Worm (Caenorhabditis elegans): Measurements from ENCODE around the gene B0035.3.

ce11 chrIV:11323666-11324065 lies 8.9 kb upstream of the B0035.3 start:
- TF ChIP-seq ama-1 (optimal IDR thresholded peaks at IDR 0.05), result no peak
- TF ChIP-seq aly-1 (tag; optimal IDR thresholded peaks at IDR 0.05), result no peak
- TF ChIP-seq flt-1 (GFP tag; IDR thresholded peaks at IDR 0.05), result no peak
- no peak for TF ChIP-seq F13C5.2 (tag; optimal IDR thresholded peaks at IDR 0.05)
- TF ChIP-seq tbx-11 (GFP tag; IDR thresholded peaks at IDR 0.05), result no peak
- TF ChIP-seq B0310.2 (tag; optimal IDR thresholded peaks at IDR 0.05), result no peak
- no peak for TF ChIP-seq tbx-37 (GFP tag; conservative IDR thresholded peaks at IDR 0.05)

All from whole organism, early embryonic.